Fruit fly (Drosophila melanogaster) whole organism, prepupa: ENCODE results near the gene Hs3st-B.

Source experiments
- CG10631 ChIP-seq: fragments of 200-800 bp; sonication (Bioruptor generic); optimal IDR thresholded peaks from 2 replicates; lab custom pipeline; 2016; ENCODE audit warnings: missing biosample characterization, missing genetic modification characterization
- CG10669 ChIP-seq: fragments of 200-800 bp; sonication (Bioruptor generic); optimal IDR thresholded peaks from 3 replicates; lab custom pipeline; 2018; ENCODE audit warnings: missing biosample characterization, mild to moderate bottlenecking, missing genetic modification characterization, moderate library complexity
- CG11294 ChIP-seq: fragments of 200-800 bp; sonication (Bioruptor generic); IDR thresholded peaks from 2 replicates; pipeline ENCODE4 v1.3.6; 2022; ENCODE audit warnings: missing biosample characterization, missing genetic modification characterization
- CG15336 ChIP-seq: fragments of 200-800 bp; sonication (Bioruptor generic); IDR thresholded peaks from 2 replicates; pipeline ENCODE4 v1.3.6; 2022; ENCODE audit warnings: missing biosample characterization, missing genetic modification characterization
- CG1621 ChIP-seq: fragments of 200-800 bp; sonication (Bioruptor generic); optimal IDR thresholded peaks from 3 replicates; lab custom pipeline; 2018; ENCODE audit warnings: missing biosample characterization, mild to moderate bottlenecking, missing genetic modification characterization
- CG16779 ChIP-seq: fragments of 200-800 bp; sonication (Bioruptor generic); optimal IDR thresholded peaks from 3 replicates; lab custom pipeline; 2017; ENCODE audit warnings: missing biosample characterization, mild to moderate bottlenecking, missing genetic modification characterization
- CG3032 ChIP-seq: fragments of 200-800 bp; optimal IDR thresholded peaks from 2 replicates; lab custom pipeline; 2019; ENCODE audit warnings: missing biosample characterization, mild to moderate bottlenecking, missing genetic modification characterization, moderate library complexity
- CG32006 ChIP-seq: fragments of 200-800 bp; sonication (Bioruptor generic); optimal IDR thresholded peaks from 3 replicates; lab custom pipeline; 2017; ENCODE audit warnings: missing biosample characterization, mild to moderate bottlenecking, missing genetic modification characterization
- CG3919 ChIP-seq: fragments of 200-800 bp; sonication (Bioruptor generic); optimal IDR thresholded peaks from 3 replicates; lab custom pipeline; 2016; ENCODE audit warnings: missing biosample characterization, missing genetic modification characterization
- CG4318 ChIP-seq: fragments of 200-800 bp; sonication (Bioruptor generic); optimal IDR thresholded peaks from 3 replicates; lab custom pipeline; 2017; ENCODE audit warnings: missing biosample characterization, mild to moderate bottlenecking, missing genetic modification characterization
- CG6163 ChIP-seq: fragments of 200-800 bp; sonication (Bioruptor generic); IDR thresholded peaks from 3 replicates; pipeline ENCODE4 v1.3.6; 2022; ENCODE audit warnings: missing biosample characterization, missing genetic modification characterization
- CG6792 ChIP-seq: fragments of 200-800 bp; sonication (Bioruptor generic); optimal IDR thresholded peaks from 3 replicates; lab custom pipeline; 2016; ENCODE audit warnings: missing biosample characterization, missing genetic modification characterization
- CG6808 ChIP-seq: fragments of 200-800 bp; sonication (Bioruptor generic); optimal IDR thresholded peaks from 3 replicates; lab custom pipeline; 2017; ENCODE audit warnings: missing biosample characterization, missing genetic modification characterization, mild to moderate bottlenecking, moderate library complexity, missing genetic modification reagents
- CG6854 ChIP-seq: fragments of 200-800 bp; sonication (Bioruptor generic); optimal IDR thresholded peaks from 2 replicates; lab custom pipeline; 2017; ENCODE audit warnings: missing biosample characterization, mild to moderate bottlenecking, missing genetic modification characterization
- CG7368 ChIP-seq: fragments of 200-800 bp; sonication (Bioruptor generic); optimal IDR thresholded peaks from 3 replicates; lab custom pipeline; 2016; ENCODE audit warnings: missing biosample characterization, missing genetic modification characterization
- CG8119 ChIP-seq: fragments of 200-800 bp; sonication (Bioruptor generic); IDR thresholded peaks from 3 replicates; pipeline ENCODE4 v1.3.6; 2022; ENCODE audit warnings: missing biosample characterization, missing genetic modification characterization
- CG8319 ChIP-seq: fragments of 200-800 bp; sonication (Bioruptor generic); optimal IDR thresholded peaks from 3 replicates; lab custom pipeline; 2016; ENCODE audit warnings: missing biosample characterization, missing genetic modification characterization
- CG8632 ChIP-seq: fragments of 200-800 bp; sonication (Bioruptor generic); optimal IDR thresholded peaks from 3 replicates; lab custom pipeline; 2016; ENCODE audit warnings: missing biosample characterization, missing genetic modification characterization
- Ets21C ChIP-seq: fragments of 200-800 bp; sonication (Bioruptor generic); optimal IDR thresholded peaks from 3 replicates; lab custom pipeline; 2016; ENCODE audit warnings: missing biosample characterization, missing genetic modification characterization
- Ets96B ChIP-seq: fragments of 200-800 bp; optimal IDR thresholded peaks from 2 replicates; lab custom pipeline; 2019; ENCODE audit warnings: missing biosample characterization, mild to moderate bottlenecking, missing genetic modification characterization, moderate library complexity
- Gug ChIP-seq: fragments of 200-800 bp; sonication (Bioruptor generic); IDR thresholded peaks from 2 replicates; pipeline ENCODE4 v1.3.6; 2022; ENCODE audit warnings: missing biosample characterization, missing genetic modification characterization
- Hr38 ChIP-seq: sonication (Bioruptor generic); optimal IDR thresholded peaks from 2 replicates; lab custom pipeline; 2016; ENCODE audit warnings: missing biosample characterization, missing genetic modification characterization
- Hr4 ChIP-seq: fragments of 200-800 bp; sonication (Bioruptor generic); optimal IDR thresholded peaks from 3 replicates; lab custom pipeline; 2016; ENCODE audit warnings: missing biosample characterization, missing genetic modification characterization
- Lpt ChIP-seq: fragments of 200-800 bp; sonication (Bioruptor generic); optimal IDR thresholded peaks from 3 replicates; lab custom pipeline; 2016; ENCODE audit warnings: missing biosample characterization, missing genetic modification characterization
- Met ChIP-seq: fragments of 200-800 bp; sonication (Bioruptor generic); optimal IDR thresholded peaks from 3 replicates; lab custom pipeline; 2016; ENCODE audit warnings: missing biosample characterization, missing genetic modification characterization
- Sox102F ChIP-seq: fragments of 200-800 bp; sonication (Bioruptor generic); optimal IDR thresholded peaks from 2 replicates; lab custom pipeline; 2016; ENCODE audit warnings: missing biosample characterization, mild to moderate bottlenecking, missing genetic modification characterization
- Sox14 ChIP-seq: fragments of 200-800 bp; sonication (Bioruptor generic); optimal IDR thresholded peaks from 3 replicates; lab custom pipeline; 2016; ENCODE audit warnings: missing biosample characterization, missing genetic modification characterization
- Sox15 ChIP-seq: fragments of 200-800 bp; sonication (Bioruptor generic); optimal IDR thresholded peaks from 3 replicates; lab custom pipeline; 2016; ENCODE audit warnings: missing biosample characterization, missing genetic modification characterization
- achi ChIP-seq: fragments of 200-800 bp; sonication (Bioruptor generic); optimal IDR thresholded peaks from 3 replicates; lab custom pipeline; 2016; ENCODE audit warnings: missing biosample characterization, missing genetic modification characterization
- dac ChIP-seq: fragments of 200-800 bp; sonication (Bioruptor generic); optimal IDR thresholded peaks from 2 replicates; lab custom pipeline; 2017; ENCODE audit warnings: missing biosample characterization, mild to moderate bottlenecking, missing genetic modification characterization
- dsx ChIP-seq: fragments of 200-800 bp; optimal IDR thresholded peaks from 3 replicates; lab custom pipeline; 2019; ENCODE audit warnings: missing biosample characterization, mild to moderate bottlenecking, missing genetic modification characterization, moderate library complexity; ENCODE audit not compliant: poor library complexity, severe bottlenecking
- esn ChIP-seq: fragments of 200-800 bp; sonication (Bioruptor generic); optimal IDR thresholded peaks from 2 replicates; lab custom pipeline; 2016; ENCODE audit warnings: missing biosample characterization, mild to moderate bottlenecking, missing genetic modification characterization, moderate library complexity
- lz ChIP-seq: fragments of 200-800 bp; sonication (Bioruptor generic); optimal IDR thresholded peaks from 3 replicates; lab custom pipeline; 2016; ENCODE audit warnings: missing biosample characterization, missing genetic modification characterization
- net ChIP-seq: fragments of 200-800 bp; sonication (Bioruptor generic); optimal IDR thresholded peaks from 3 replicates; lab custom pipeline; 2016; ENCODE audit warnings: missing biosample characterization, missing genetic modification characterization
- pdm3 ChIP-seq: fragments of 200-800 bp; sonication (Bioruptor generic); optimal IDR thresholded peaks from 3 replicates; lab custom pipeline; 2016; ENCODE audit warnings: missing biosample characterization, missing genetic modification characterization
- salr ChIP-seq, 2 experiments: fragments of 200-800 bp; sonication (Bioruptor generic); optimal IDR thresholded peaks; 3 replicates each; lab custom pipeline; 2016 to 2018; ENCODE audit warnings: missing biosample characterization in 2 of 2, missing genetic modification characterization in 2 of 2, mild to moderate bottlenecking in 1 of 2
- spab ChIP-seq: fragments of 200-800 bp; sonication (Bioruptor generic); optimal IDR thresholded peaks from 2 replicates; lab custom pipeline; 2017; ENCODE audit warnings: missing biosample characterization, mild to moderate bottlenecking, missing genetic modification characterization, missing genetic modification reagents
- ss ChIP-seq, 2 experiments: fragments of 200-800 bp; sonication (Bioruptor generic); optimal IDR thresholded peaks; 2 replicates in 1 of 2; 3 replicates in 1 of 2; lab custom pipeline; 2017 to 2018; ENCODE audit warnings: mild to moderate bottlenecking in 2 of 2, missing biosample characterization in 2 of 2, missing genetic modification characterization in 2 of 2, moderate library complexity in 1 of 2
- svp ChIP-seq: fragments of 200-800 bp; sonication (Bioruptor generic); peaks from one replicate; lab custom pipeline; 2016; ENCODE audit warnings: missing biosample characterization, missing genetic modification characterization
- vri ChIP-seq: fragments of 200-800 bp; sonication (Bioruptor generic); optimal IDR thresholded peaks from 3 replicates; lab custom pipeline; 2016; ENCODE audit warnings: missing biosample characterization, mild to moderate bottlenecking, missing genetic modification characterization

Gene Hs3st-B

DNA sequence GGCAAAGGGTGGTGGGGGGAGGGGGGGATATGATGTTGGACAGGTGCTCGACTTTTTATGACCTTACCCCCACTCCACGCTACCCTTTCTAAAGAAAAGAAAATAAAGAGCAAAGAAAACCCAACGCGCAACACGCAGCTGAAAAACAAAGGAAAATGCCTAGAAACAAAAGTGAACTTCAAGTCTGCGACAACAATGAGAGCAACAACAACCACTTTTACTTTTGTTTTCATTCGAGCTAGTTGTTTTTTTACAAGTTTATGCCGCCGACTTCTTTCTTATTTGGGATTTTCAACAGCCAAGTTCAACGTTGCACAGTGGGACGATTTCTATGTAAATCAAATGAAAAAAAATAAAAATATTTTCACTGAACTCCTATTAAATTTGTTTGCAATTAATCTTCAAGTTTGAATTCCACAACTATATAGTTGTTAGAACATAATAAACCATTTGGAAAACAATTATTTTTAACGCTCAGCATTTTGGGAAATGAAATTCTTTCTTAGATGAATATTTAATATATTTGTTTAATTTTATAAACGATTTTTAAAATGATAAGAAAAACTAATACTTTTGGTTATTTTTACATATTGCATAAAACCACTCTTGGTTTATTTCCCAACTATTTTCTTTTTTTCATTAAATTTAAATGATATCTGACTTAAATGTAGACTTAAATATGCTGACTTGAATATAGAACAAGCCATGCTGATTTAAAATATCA lies 23.7 kb upstream of the Hs3st-B start (continued):
- TF ChIP-seq Ets21C (GFP tag; lab: Kevin White, UChicago), result no peak
- peak; percentile 55; the same call in 1 of the 3 replicates for TF ChIP-seq CG8119 (GFP tag; lab: Robert Waterston, UW)
- TF ChIP-seq Sox15 (GFP tag; lab: Kevin White, UChicago), result no peak
- TF ChIP-seq achi (GFP tag; lab: Kevin White, UChicago), result peak; percentile 60
- no peak for TF ChIP-seq Sox14 (GFP tag; lab: Kevin White, UChicago)
- TF ChIP-seq Hr4 (GFP tag; lab: Kevin White, UChicago), result peak; percentile 37
- TF ChIP-seq salr (GFP tag; optimal IDR thresholded peaks at IDR 0.05; lab: Kevin White, UChicago), result peak in 1 of 2 experiments; percentile 79
- no peak for TF ChIP-seq Hr38 (GFP tag; lab: Kevin White, UChicago)
- peak; percentile 35 for TF ChIP-seq CG16779
- TF ChIP-seq CG15336, result peak; percentile 46
- TF ChIP-seq pdm3 (GFP tag; lab: Kevin White, UChicago), result peak; percentile 37
- TF ChIP-seq Lpt (GFP tag; lab: Kevin White, UChicago), result peak; percentile 33
- no peak for TF ChIP-seq CG6854 (GFP tag; lab: Kevin White, UChicago)
- TF ChIP-seq vri (GFP tag; lab: Kevin White, UChicago), result no peak
- peak; percentile 61 for TF ChIP-seq esn (GFP tag; lab: Kevin White, UChicago)
- peak; percentile 50 for TF ChIP-seq CG3919 (GFP tag; lab: Kevin White, UChicago)
- peak; percentile 34 for TF ChIP-seq CG6792
- peak; percentile 39 for TF ChIP-seq lz (GFP tag; lab: Kevin White, UChicago)
- peak; percentile 49 for TF ChIP-seq net
- peak; percentile 85 for TF ChIP-seq CG32006
- no peak for TF ChIP-seq CG1621 (tag; lab: Kevin White, UChicago)
- TF ChIP-seq Gug (GFP tag; lab: Robert Waterston, UW), result no peak
- peak; percentile 40 for TF ChIP-seq CG10669 (GFP tag; lab: Kevin White, UChicago)
- peak; percentile 74 for TF ChIP-seq CG6808 (GFP tag; lab: Kevin White, UChicago)
- peak; percentile 69 for TF ChIP-seq CG8632 (GFP tag; lab: Kevin White, UChicago)
- no peak for TF ChIP-seq CG7368 (GFP tag; lab: Kevin White, UChicago)
- TF ChIP-seq CG8319, result peak; percentile 4
- peak; percentile 7 for TF ChIP-seq dsx (GFP tag; lab: Kevin White, UChicago)
- TF ChIP-seq dac, result peak; percentile 11
- TF ChIP-seq, all 60 proteins: peak for 38

- TF ChIP-seq vri (GFP tag; lab: Kevin White, UChicago), result no peak
- peak; percentile 28 for TF ChIP-seq spab
- TF ChIP-seq achi (GFP tag; lab: Kevin White, UChicago), result no peak
- peak in 1 of 2 experiments; percentile 57 for TF ChIP-seq ss (GFP tag; optimal IDR thresholded peaks at IDR 0.05; lab: Kevin White, UChicago)
- TF ChIP-seq CG4318 (GFP tag; lab: Kevin White, UChicago), result no peak
- TF ChIP-seq CG3032 (tag; lab: Kevin White, UChicago), result peak; percentile 11
- TF ChIP-seq Sox102F (GFP tag; lab: Kevin White, UChicago), result no peak
- 0 out of 3 replicates have a peak, but pooled peaks have one; percentile 36 for TF ChIP-seq CG6163 (GFP tag; lab: Robert Waterston, UW)
- no peak for TF ChIP-seq CG11294
- peak; percentile 3 for TF ChIP-seq CG8632 (GFP tag; lab: Kevin White, UChicago)
- no peak for TF ChIP-seq CG6854 (GFP tag; lab: Kevin White, UChicago)
- no peak for TF ChIP-seq Ets96B (tag; lab: Kevin White, UChicago)
- TF ChIP-seq svp (GFP tag; lab: Kevin White, UChicago), result peak; percentile 62
- no peak for TF ChIP-seq CG10631
- 0 out of 3 replicates have a peak, but pooled peaks have one; percentile 4 for TF ChIP-seq CG8119 (GFP tag; lab: Robert Waterston, UW)
- TF ChIP-seq Met, result no peak
- peak; percentile 63 for TF ChIP-seq CG1621 (tag; lab: Kevin White, UChicago)
Observed at dm6 chrX:19225304-19225640, 23.2 kb upstream of the Hs3st-B start.
